Fruit fly (Drosophila melanogaster) whole organism, pupa: ENCODE data around the gene Ufd4.

ENCODE experiments used
- CG12605 ChIP-seq: fragments of 200-800 bp; sonication (Bioruptor generic); IDR thresholded peaks from 2 replicates; pipeline ENCODE4 v1.3.6; 2022; ENCODE audit warnings: missing biosample characterization, missing genetic modification characterization
- CG13204 ChIP-seq: fragments of 200-800 bp; sonication (Bioruptor generic); optimal IDR thresholded peaks from 2 replicates; lab custom pipeline; 2018; ENCODE audit warnings: missing biosample characterization, mild to moderate bottlenecking, missing genetic modification characterization, moderate library complexity
- CG32121 ChIP-seq: fragments of 200-800 bp; sonication (Bioruptor generic); IDR thresholded peaks from 2 replicates; pipeline ENCODE4 v1.3.6; 2022; ENCODE audit warnings: missing biosample characterization, missing genetic modification characterization
- CG4496 ChIP-seq: fragments of 200-800 bp; sonication (Bioruptor generic); IDR thresholded peaks from 3 replicates; pipeline ENCODE4 v1.3.6; 2022; ENCODE audit warnings: missing biosample characterization, missing genetic modification characterization
- CG8159 ChIP-seq: fragments of 200-800 bp; sonication (Bioruptor generic); optimal IDR thresholded peaks from 3 replicates; lab custom pipeline; 2018; ENCODE audit warnings: missing biosample characterization, mild to moderate bottlenecking, missing genetic modification characterization, moderate library complexity
- CG8301 ChIP-seq: fragments of 200-800 bp; sonication (Bioruptor generic); optimal IDR thresholded peaks from 2 replicates; lab custom pipeline; 2018; ENCODE audit warnings: missing biosample characterization, mild to moderate bottlenecking, missing genetic modification characterization
- D1 ChIP-seq: fragments of 200-800 bp; sonication (Bioruptor generic); optimal IDR thresholded peaks from 2 replicates; lab custom pipeline; 2018; ENCODE audit warnings: missing biosample characterization, mild to moderate bottlenecking, missing genetic modification characterization, moderate library complexity
- Snoo ChIP-seq: fragments of 200-800 bp; sonication (Bioruptor generic); optimal IDR thresholded peaks from 3 replicates; lab custom pipeline; 2017; ENCODE audit warnings: missing biosample characterization, mild to moderate bottlenecking, missing genetic modification characterization, inconsistent platforms
- fd96Ca ChIP-seq: fragments of 200-800 bp; sonication (Bioruptor generic); IDR thresholded peaks from 3 replicates; pipeline ENCODE4 v1.3.6; 2022; ENCODE audit warnings: missing biosample characterization, missing genetic modification characterization

DNA sequence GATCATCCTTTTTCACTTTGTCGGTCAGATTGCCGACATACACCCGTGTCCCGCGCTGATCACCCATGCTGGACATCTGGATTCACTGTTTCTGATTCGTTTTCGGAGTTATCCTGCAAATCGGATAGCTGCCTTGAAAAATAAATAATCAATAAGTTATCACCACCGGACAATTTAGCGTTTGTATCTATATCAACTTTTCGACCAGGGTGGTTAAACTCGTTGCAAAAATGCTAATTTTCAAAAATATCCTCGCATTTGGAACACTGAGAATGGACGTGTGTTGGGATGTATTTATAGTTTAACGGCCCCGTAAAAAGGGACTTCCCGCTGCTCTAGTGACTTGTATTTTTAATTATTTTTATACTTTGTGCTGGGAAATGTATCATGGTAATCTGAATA lies 28.8 kb downstream of the Ufd4 start, which contains the start of gene Rsf1:
- TF ChIP-seq CG8301 = no peak
- TF ChIP-seq CG8159 = no peak
- TF ChIP-seq Snoo (tag; lab: Kevin White, UChicago) = no peak
- TF ChIP-seq CG4496 = no peak
- no peak for TF ChIP-seq fd96Ca
- TF ChIP-seq D1 (tag; lab: Kevin White, UChicago) = no peak
- no peak for TF ChIP-seq CG12605 (GFP tag; lab: Robert Waterston, UW)
- TF ChIP-seq CG13204 (GFP tag; lab: Kevin White, UChicago) = no peak
- no peak for TF ChIP-seq CG32121 (GFP tag; lab: Robert Waterston, UW)
